Worm (Caenorhabditis elegans): ENCODE measurements around the gene rcq-5.

The rcq-5 gene

ce11 chrIII:4012036-4012435 lies 45.7 kb downstream of the rcq-5 start, which contains the start of gene C36E8.4:
C36E8.4 (plus strand) TSS chrIII:4012336.
- TF ChIP-seq nhr-12 (tag; optimal IDR thresholded peaks at IDR 0.05) (no peak), M03D4.4 (tag; optimal IDR thresholded peaks at IDR 0.05) (no peak)

DNA sequence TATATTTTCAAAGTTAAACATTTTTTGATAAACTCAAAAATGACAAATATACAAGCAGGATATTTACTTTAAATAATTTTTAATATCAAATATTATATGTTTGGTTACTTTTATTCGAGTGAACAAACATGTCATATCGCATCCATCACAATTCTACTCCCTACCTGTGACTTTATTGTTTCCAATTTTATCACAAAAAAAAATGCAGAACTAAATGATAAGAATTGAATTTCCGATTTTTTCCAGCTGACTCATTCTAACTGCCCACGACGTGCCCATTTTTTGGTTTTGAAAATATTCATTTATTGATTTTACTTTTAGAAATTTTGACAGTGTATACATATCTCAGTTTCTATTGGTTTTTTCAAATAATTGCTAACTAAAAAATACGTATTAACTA lies 46.8 kb downstream of the rcq-5 start:
- TF ChIP-seq nhr-28 (tag; optimal IDR thresholded peaks at IDR 0.05) (no peak), unc-39 (tag; optimal IDR thresholded peaks at IDR 0.05) (no peak), ztf-11 (tag; optimal IDR thresholded peaks at IDR 0.05) (no peak), ham-2 (GFP tag; optimal IDR thresholded peaks at IDR 0.05) (no peak), hlh-1 (tag; optimal IDR thresholded peaks at IDR 0.05) (no peak), mab-5 (tag; optimal IDR thresholded peaks at IDR 0.05) (no peak), nhr-2 (tag; optimal IDR thresholded peaks at IDR 0.05) (no peak), M03D4.4 (tag; optimal IDR thresholded peaks at IDR 0.05) (no peak), sem-2 (GFP tag; optimal IDR thresholded peaks at IDR 0.05) (no peak), lin-13 (tag; optimal IDR thresholded peaks at IDR 0.05) (no peak), elt-3 (tag; optimal IDR thresholded peaks at IDR 0.05) (no peak), blmp-1 (tag; optimal IDR thresholded peaks at IDR 0.05) (no peak), snpc-4 (tag; optimal IDR thresholded peaks at IDR 0.05) (no peak), ceh-39 (tag; optimal IDR thresholded peaks at IDR 0.05) (no peak), flh-1 (GFP tag; optimal IDR thresholded peaks at IDR 0.05) (no peak), ceh-83 (GFP tag; optimal IDR thresholded peaks at IDR 0.05) (no peak), unc-62 (GFP tag; optimal IDR thresholded peaks at IDR 0.05) (no peak), ces-1 (GFP tag; optimal IDR thresholded peaks at IDR 0.05) (no peak)

DNA sequence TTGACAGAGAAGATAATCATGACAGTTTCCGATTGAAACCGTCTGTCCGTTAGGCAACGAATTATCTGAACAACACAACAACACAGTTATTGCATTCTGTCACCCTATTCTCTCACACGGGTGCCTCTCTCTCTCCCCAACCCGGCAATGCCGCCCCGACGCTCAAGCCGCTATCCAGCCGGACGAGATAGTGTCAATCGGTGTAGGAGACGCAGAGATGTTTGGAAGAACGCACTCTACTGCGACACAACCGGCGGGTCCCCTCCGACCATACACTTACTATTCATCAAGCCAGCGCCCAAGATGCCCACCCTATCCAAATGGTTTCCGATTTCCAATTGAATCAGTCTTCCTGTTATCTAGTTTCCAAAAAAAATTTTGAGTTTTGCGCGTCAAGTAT lies 47.6 kb downstream of the rcq-5 start:
- peak; percentile 38 for TF ChIP-seq mls-2 (tag; optimal IDR thresholded peaks at IDR 0.05)
- no peak for TF ChIP-seq unc-39 (tag; optimal IDR thresholded peaks at IDR 0.05)
- TF ChIP-seq sem-2 (GFP tag; optimal IDR thresholded peaks at IDR 0.05) = no peak
- TF ChIP-seq lin-32 (GFP tag; optimal IDR thresholded peaks at IDR 0.05) = no peak
- peak; percentile 39 for TF ChIP-seq unc-120 (tag; optimal IDR thresholded peaks at IDR 0.05; ENCODE audit: poor library complexity, severe bottlenecking)
- no peak for TF ChIP-seq mab-5 (tag; optimal IDR thresholded peaks at IDR 0.05)
- peak; percentile 99 for TF ChIP-seq ham-2 (GFP tag; optimal IDR thresholded peaks at IDR 0.05)
- TF ChIP-seq sptf-1 (tag; optimal IDR thresholded peaks at IDR 0.05) = peak; percentile 25
- peak; percentile 43 for TF ChIP-seq cnd-1 (tag; optimal IDR thresholded peaks at IDR 0.05)
- TF ChIP-seq ces-1 (GFP tag; optimal IDR thresholded peaks at IDR 0.05) = peak; percentile 35
- TF ChIP-seq unc-62 (GFP tag; optimal IDR thresholded peaks at IDR 0.05) = peak; percentile 50

ce11 chrIII:4009181-4009580 lies 48.6 kb downstream of the rcq-5 start:
- TF ChIP-seq lin-32 (GFP tag; optimal IDR thresholded peaks at IDR 0.05) (no peak), nhr-2 (tag; optimal IDR thresholded peaks at IDR 0.05) (no peak), blmp-1 (tag; optimal IDR thresholded peaks at IDR 0.05) (no peak), lin-13 (tag; optimal IDR thresholded peaks at IDR 0.05) (no peak), ceh-43 (GFP tag; optimal IDR thresholded peaks at IDR 0.05) (no peak), zip-8 (tag; optimal IDR thresholded peaks at IDR 0.05) (no peak), nhr-28 (tag; optimal IDR thresholded peaks at IDR 0.05) (no peak), sptf-1 (tag; optimal IDR thresholded peaks at IDR 0.05) (no peak), ceh-83 (GFP tag; optimal IDR thresholded peaks at IDR 0.05) (no peak), lsy-2 (tag; optimal IDR thresholded peaks at IDR 0.05) (no peak), flh-1 (GFP tag; optimal IDR thresholded peaks at IDR 0.05) (no peak)

ce11 chrIII:4007017-4007416 lies 50.8 kb downstream of the rcq-5 start:
- TF ChIP-seq ceh-83 (GFP tag; optimal IDR thresholded peaks at IDR 0.05) (no peak), nhr-28 (tag; optimal IDR thresholded peaks at IDR 0.05) (no peak)

DNA sequence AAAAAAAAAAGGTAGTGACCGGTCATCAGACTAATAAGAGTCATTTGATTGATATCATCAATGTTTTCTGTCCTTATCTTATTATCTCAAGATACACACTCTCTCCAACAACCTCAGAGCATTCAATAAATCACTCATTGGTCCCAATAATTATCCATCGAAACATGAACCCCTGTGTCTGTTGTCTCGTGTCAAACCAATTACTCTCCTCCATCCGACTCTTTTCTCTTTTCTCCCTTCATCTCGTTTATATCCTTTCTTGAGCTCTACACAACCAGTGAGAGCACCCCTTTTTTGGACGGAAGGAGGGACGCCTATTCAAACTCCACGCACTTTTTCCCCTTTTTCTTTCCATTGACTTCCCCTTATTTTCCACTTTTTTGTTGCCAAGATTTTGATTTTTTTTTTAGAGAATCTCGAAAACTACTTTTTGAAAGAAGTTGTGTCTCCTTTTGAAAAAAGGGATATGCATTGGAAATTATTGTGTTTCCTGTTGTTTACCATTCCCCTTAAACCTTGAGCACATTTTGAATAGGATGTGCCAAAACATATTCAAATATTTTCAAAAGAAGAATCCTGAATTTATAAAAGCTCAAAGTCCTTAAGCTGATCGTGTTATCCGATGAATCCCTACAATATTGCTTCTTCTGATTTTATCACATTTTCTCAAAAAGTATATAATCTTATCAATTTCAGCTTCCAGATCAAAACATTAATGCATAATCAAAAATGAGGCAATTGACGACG lies 52.2 kb downstream of the rcq-5 start, which contains the start of gene pxd-1:
pxd-1 (plus strand) TSS at position 697 of the 747 bp plus-strand sequence.
- TF ChIP-seq tbx-8 (GFP tag; optimal IDR thresholded peaks at IDR 0.05) = no peak
- TF ChIP-seq nhr-28 (tag; optimal IDR thresholded peaks at IDR 0.05) = no peak
- no peak for TF ChIP-seq lsy-2 (tag; optimal IDR thresholded peaks at IDR 0.05)
- no peak for TF ChIP-seq blmp-1 (tag; optimal IDR thresholded peaks at IDR 0.05)
- no peak for TF ChIP-seq ceh-39 (tag; optimal IDR thresholded peaks at IDR 0.05)
- peak; percentile 52 for TF ChIP-seq unc-39 (tag; optimal IDR thresholded peaks at IDR 0.05)
- no peak for TF ChIP-seq ham-2 (GFP tag; optimal IDR thresholded peaks at IDR 0.05)
- no peak for TF ChIP-seq flh-1 (GFP tag; optimal IDR thresholded peaks at IDR 0.05)
- TF ChIP-seq mab-5 (tag; optimal IDR thresholded peaks at IDR 0.05) = peak; percentile 12
- TF ChIP-seq unc-62 (GFP tag; optimal IDR thresholded peaks at IDR 0.05) = peak; percentile 77
- TF ChIP-seq bed-3 (GFP tag; optimal IDR thresholded peaks at IDR 0.05) = no peak
- TF ChIP-seq zip-8 (tag; optimal IDR thresholded peaks at IDR 0.05) = no peak
- TF ChIP-seq ceh-43 (GFP tag; optimal IDR thresholded peaks at IDR 0.05) = peak; percentile 25
- TF ChIP-seq unc-120 (tag; optimal IDR thresholded peaks at IDR 0.05; ENCODE audit: poor library complexity, severe bottlenecking) = no peak
- TF ChIP-seq lin-32 (GFP tag; optimal IDR thresholded peaks at IDR 0.05) = no peak
- no peak for TF ChIP-seq pha-4 (tag; optimal IDR thresholded peaks at IDR 0.05)
- TF ChIP-seq mep-1 (tag; optimal IDR thresholded peaks at IDR 0.05) = no peak
- TF ChIP-seq ces-1 (GFP tag; optimal IDR thresholded peaks at IDR 0.05) = peak; percentile 82
- peak; percentile 55 for TF ChIP-seq mls-2 (tag; optimal IDR thresholded peaks at IDR 0.05)
- no peak for TF ChIP-seq sem-2 (GFP tag; optimal IDR thresholded peaks at IDR 0.05)

Data from whole organism, mixed stage, embryonic.